Fruit fly (Drosophila melanogaster) whole organism, adult: ENCODE results near the gene Smvt.

Experiments used
- CG11617 ChIP-seq: fragments of 200-800 bp; sonication (Bioruptor generic); optimal IDR thresholded peaks from 2 replicates; lab custom pipeline; 2017; ENCODE audit warnings: mild to moderate bottlenecking, missing biosample characterization, missing genetic modification reagents, missing genetic modification characterization
- CG12768 ChIP-seq: fragments of 200-800 bp; sonication (Bioruptor generic); optimal IDR thresholded peaks from 2 replicates; lab custom pipeline; 2017; ENCODE audit warnings: missing biosample characterization, missing genetic modification characterization, mild to moderate bottlenecking, moderate library complexity, missing genetic modification reagents
- CG14711 ChIP-seq: fragments of 200-800 bp; sonication (Bioruptor generic); optimal IDR thresholded peaks from 2 replicates; lab custom pipeline; 2018; ENCODE audit warnings: missing biosample characterization, mild to moderate bottlenecking, missing genetic modification characterization, moderate library complexity
- CG1620 ChIP-seq: fragments of 200-800 bp; sonication (Bioruptor generic); optimal IDR thresholded peaks from 2 replicates; lab custom pipeline; 2016; ENCODE audit warnings: missing biosample characterization, missing genetic modification characterization
- CG33017 ChIP-seq: fragments of 200-800 bp; sonication (Bioruptor generic); optimal IDR thresholded peaks from 2 replicates; lab custom pipeline; 2018; ENCODE audit warnings: missing biosample characterization, mild to moderate bottlenecking, missing genetic modification characterization, moderate library complexity
- CG5204 ChIP-seq: fragments of 200-800 bp; sonication (Bioruptor generic); optimal IDR thresholded peaks from 2 replicates; lab custom pipeline; 2016; ENCODE audit warnings: missing biosample characterization, missing genetic modification characterization
- CG7045 ChIP-seq: fragments of 200-800 bp; sonication (Bioruptor generic); optimal IDR thresholded peaks from 2 replicates; lab custom pipeline; 2017; ENCODE audit warnings: missing biosample characterization, mild to moderate bottlenecking, missing genetic modification characterization
- CG7101 ChIP-seq: fragments of 200-800 bp; sonication (Bioruptor generic); optimal IDR thresholded peaks from 2 replicates; lab custom pipeline; 2018; ENCODE audit warnings: missing biosample characterization, mild to moderate bottlenecking, missing genetic modification characterization, moderate library complexity
- Clk ChIP-seq: fragments of 200-800 bp; sonication (Bioruptor generic); optimal IDR thresholded peaks from 2 replicates; lab custom pipeline; 2017; ENCODE audit warnings: missing biosample characterization, missing genetic modification characterization
- Crg-1 ChIP-seq: fragments of 200-800 bp; sonication (Bioruptor generic); optimal IDR thresholded peaks from 2 replicates; lab custom pipeline; 2016; ENCODE audit warnings: missing biosample characterization, missing genetic modification characterization
- Hr96 ChIP-seq: fragments of 200-800 bp; sonication (Bioruptor generic); optimal IDR thresholded peaks from 2 replicates; lab custom pipeline; 2016; ENCODE audit warnings: missing biosample characterization, missing genetic modification characterization
- Mnt ChIP-seq: fragments of 200-800 bp; sonication (Bioruptor generic); optimal IDR thresholded peaks from 2 replicates; lab custom pipeline; 2016; ENCODE audit warnings: missing biosample characterization, mild to moderate bottlenecking, missing genetic modification characterization
- bab1 ChIP-seq: fragments of 200-800 bp; sonication (Bioruptor generic); optimal IDR thresholded peaks from 3 replicates; lab custom pipeline; 2019; ENCODE audit warnings: missing biosample characterization, mild to moderate bottlenecking, missing genetic modification characterization, moderate library complexity
- cic ChIP-seq: fragments of 200-800 bp; sonication (Bioruptor generic); optimal IDR thresholded peaks from 2 replicates; lab custom pipeline; 2017; ENCODE audit warnings: missing biosample characterization, mild to moderate bottlenecking, missing genetic modification characterization, moderate library complexity
- cnc ChIP-seq, 2 experiments: fragments of >200 bp; optimal IDR thresholded peaks; 2 replicates each; lab custom pipeline; 2017
- kay ChIP-seq: fragments of 200-800 bp; sonication (Bioruptor generic); peaks from one replicate; lab custom pipeline; 2016; ENCODE audit warnings: missing biosample characterization, missing genetic modification characterization, borderline replicate concordance
- ovo ChIP-seq: fragments of 200-800 bp; sonication (Bioruptor generic); optimal IDR thresholded peaks from 2 replicates; lab custom pipeline; 2016; ENCODE audit warnings: missing biosample characterization, missing genetic modification characterization
- pad ChIP-seq: fragments of 200-800 bp; sonication (Bioruptor generic); optimal IDR thresholded peaks from 3 replicates; lab custom pipeline; 2017; ENCODE audit warnings: missing biosample characterization, missing genetic modification characterization, mild to moderate bottlenecking, moderate library complexity, missing genetic modification reagents
- tj ChIP-seq: fragments of 200-800 bp; sonication (Bioruptor generic); optimal IDR thresholded peaks from 3 replicates; lab custom pipeline; 2017; ENCODE audit warnings: missing biosample characterization, mild to moderate bottlenecking, missing genetic modification characterization, moderate library complexity
- toe ChIP-seq: fragments of 200-800 bp; sonication (Bioruptor generic); optimal IDR thresholded peaks from 2 replicates; lab custom pipeline; 2016; ENCODE audit warnings: missing biosample characterization, missing genetic modification characterization

Smvt gene

dm6 chr3R:31744044-31744652 lies 17.2 kb downstream of the Smvt start, which contains the start of gene CG1896:
TSS of gene CG1896 (plus strand) at chr3R:31744282.
- peak; percentile 22 for TF ChIP-seq CG33017 (tag; lab: Kevin White, UChicago)
- TF ChIP-seq kay (GFP tag; lab: Kevin White, UChicago), result no peak
- TF ChIP-seq bab1 (GFP tag; lab: Kevin White, UChicago), result peak; percentile 49
- peak; percentile 9 for TF ChIP-seq Crg-1
- TF ChIP-seq cic (GFP tag; lab: Kevin White, UChicago), result no peak
- TF ChIP-seq ovo, result no peak
- peak; percentile 30 for TF ChIP-seq CG11617 (GFP tag; lab: Kevin White, UChicago)
- peak; percentile 26 for TF ChIP-seq CG1620 (GFP tag; lab: Kevin White, UChicago)
- TF ChIP-seq CG12768, result peak; percentile 61
- peak; percentile 60 for TF ChIP-seq CG7101
- peak; percentile 41 for TF ChIP-seq Mnt
- TF ChIP-seq toe (GFP tag; lab: Kevin White, UChicago), result peak; percentile 51
- peak; percentile 84 for TF ChIP-seq CG14711
- peak; percentile 19 for TF ChIP-seq CG7045

- TF ChIP-seq CG7101 (no peak), CG11617 (GFP tag; lab: Kevin White, UChicago) (no peak), pad (GFP tag; lab: Kevin White, UChicago) (peak; percentile 73), Hr96 (GFP tag; lab: Kevin White, UChicago) (no peak), toe (GFP tag; lab: Kevin White, UChicago) (no peak), CG14711 (peak; percentile 88), Crg-1 (no peak), kay (GFP tag; lab: Kevin White, UChicago) (peak; percentile 100), bab1 (GFP tag; lab: Kevin White, UChicago) (peak; percentile 79), cic (GFP tag; lab: Kevin White, UChicago) (peak; percentile 30), CG12768 (peak; percentile 36)
These were observed 18.1 kb downstream of the Smvt start, which contains the start of gene Tbca for dm6 chr3R:31743279-31743678. TSS of gene Tbca (plus strand) at chr3R:31743490.

dm6 chr3R:31741278-31741677 lies 20.1 kb downstream of the Smvt start:
- peak; percentile 5 for TF ChIP-seq CG33017 (tag; lab: Kevin White, UChicago)
- no peak for TF ChIP-seq cic (GFP tag; lab: Kevin White, UChicago)

dm6 chr3R:31739067-31739786 lies 22.2 kb downstream of the Smvt start:
- peak; percentile 18 for TF ChIP-seq Mnt
- TF ChIP-seq kay (GFP tag; lab: Kevin White, UChicago), result no peak

dm6 chr3R:31738060-31738619 lies 23.2 kb downstream of the Smvt start, which contains the start of gene eEF1alpha2:
TSS of gene eEF1alpha2 (plus strand) at chr3R:31738468.
- TF ChIP-seq CG12768 (no peak), toe (GFP tag; lab: Kevin White, UChicago) (peak; percentile 44), Mnt (peak; percentile 18), kay (GFP tag; lab: Kevin White, UChicago) (peak; percentile 61), CG7101 (no peak), cnc (optimal IDR thresholded peaks at IDR 0.05; lab: Kevin White, UChicago) (no peak), bab1 (GFP tag; lab: Kevin White, UChicago) (no peak), pad (GFP tag; lab: Kevin White, UChicago) (no peak), Hr96 (GFP tag; lab: Kevin White, UChicago) (no peak)

- TF ChIP-seq CG14711 (no peak), CG11617 (GFP tag; lab: Kevin White, UChicago) (no peak), Clk (GFP tag; lab: Kevin White, UChicago) (no peak), pad (GFP tag; lab: Kevin White, UChicago) (no peak), ovo (no peak), cic (GFP tag; lab: Kevin White, UChicago) (peak; percentile 6), bab1 (GFP tag; lab: Kevin White, UChicago) (peak; percentile 59), cnc (optimal IDR thresholded peaks at IDR 0.05; lab: Kevin White, UChicago) (no peak), CG7101 (no peak), CG1620 (GFP tag; lab: Kevin White, UChicago) (no peak), Mnt (peak; percentile 98), toe (GFP tag; lab: Kevin White, UChicago) (no peak), CG12768 (no peak), CG7045 (no peak), CG5204 (GFP tag; lab: Kevin White, UChicago) (no peak), Hr96 (GFP tag; lab: Kevin White, UChicago) (no peak)
These were observed 24.6 kb downstream of the Smvt start, which contains the start of the genes CstF50 and CG11563 for dm6 chr3R:31736776-31737175. TSS of gene CstF50 (minus strand) at chr3R:31736963. TSS of gene CG11563 (plus strand) at chr3R:31737035.

dm6 chr3R:31727773-31728172 lies 33.6 kb downstream of the Smvt start:
- TF ChIP-seq toe (GFP tag; lab: Kevin White, UChicago), result no peak
- TF ChIP-seq CG7101, result no peak
- no peak for TF ChIP-seq bab1 (GFP tag; lab: Kevin White, UChicago)
- TF ChIP-seq CG14711, result no peak
- TF ChIP-seq cic (GFP tag; lab: Kevin White, UChicago), result no peak
- no peak for TF ChIP-seq CG33017 (tag; lab: Kevin White, UChicago)
- no peak for TF ChIP-seq Hr96 (GFP tag; lab: Kevin White, UChicago)
- no peak for TF ChIP-seq ovo
- no peak for TF ChIP-seq CG7045
- no peak for TF ChIP-seq Clk (GFP tag; lab: Kevin White, UChicago)
- no peak for TF ChIP-seq Mnt
- no peak for TF ChIP-seq kay (GFP tag; lab: Kevin White, UChicago)
- no peak for TF ChIP-seq Crg-1
- no peak for TF ChIP-seq cnc (optimal IDR thresholded peaks at IDR 0.05; lab: Kevin White, UChicago)
- no peak for TF ChIP-seq pad (GFP tag; lab: Kevin White, UChicago)
- no peak for TF ChIP-seq tj (GFP tag; lab: Kevin White, UChicago)
